Worm (Caenorhabditis elegans) whole organism, late embryonic: Measurements from ENCODE around the gene F48E8.3.

ENCODE experiments used
- C38D4.7 ChIP-seq: fragments of 200-800 bp; sonication (Bioruptor generic); optimal IDR thresholded peaks from 2 replicates; lab custom pipeline; 2018; ENCODE audit warnings: mild to moderate bottlenecking, missing genetic modification characterization, moderate library complexity, missing compliant biosample characterization
- F13H6.1 ChIP-seq: sonication (generic microtip); optimal IDR thresholded peaks from 2 replicates; lab custom pipeline; 2016; ENCODE audit warnings: missing genetic modification characterization, missing compliant biosample characterization
- K02D7.2 ChIP-seq: sonication (generic microtip); optimal IDR thresholded peaks from 2 replicates; lab custom pipeline; 2017; ENCODE audit warnings: mild to moderate bottlenecking, missing genetic modification characterization, missing compliant biosample characterization
- ceh-14 ChIP-seq: sonication (generic microtip); optimal IDR thresholded peaks from 2 replicates; lab custom pipeline; 2016; ENCODE audit warnings: missing genotype, missing genetic modification characterization, missing compliant biosample characterization
- ceh-19 ChIP-seq: fragments of 200-800 bp; sonication (Bioruptor generic); optimal IDR thresholded peaks from 2 replicates; lab custom pipeline; 2018; ENCODE audit warnings: mild to moderate bottlenecking, missing genetic modification characterization, missing compliant biosample characterization
- ceh-24 ChIP-seq: sonication (generic microtip); optimal IDR thresholded peaks from 2 replicates; lab custom pipeline; 2016; ENCODE audit warnings: mild to moderate bottlenecking, missing genetic modification characterization, missing compliant biosample characterization
- ceh-31 ChIP-seq: sonication (generic microtip); optimal IDR thresholded peaks from 2 replicates; lab custom pipeline; 2016; ENCODE audit warnings: missing genetic modification characterization, missing compliant biosample characterization
- ceh-34 ChIP-seq: sonication (generic microtip); optimal IDR thresholded peaks from 2 replicates; lab custom pipeline; 2016; ENCODE audit warnings: mild to moderate bottlenecking, missing genetic modification characterization, missing compliant biosample characterization
- ceh-48 ChIP-seq: sonication (generic microtip); optimal IDR thresholded peaks from 2 replicates; lab custom pipeline; 2016; ENCODE audit warnings: missing genetic modification characterization, inconsistent platforms, missing compliant biosample characterization
- che-1 ChIP-seq: sonication (generic microtip); optimal IDR thresholded peaks from 2 replicates; lab custom pipeline; 2016; ENCODE audit warnings: mild to moderate bottlenecking, missing genetic modification characterization, missing compliant biosample characterization
- dmd-4 ChIP-seq: sonication (generic microtip); optimal IDR thresholded peaks from 2 replicates; lab custom pipeline; 2016; ENCODE audit warnings: borderline replicate concordance, missing genetic modification characterization, missing compliant biosample characterization
- ets-4 ChIP-seq: sonication (generic microtip); optimal IDR thresholded peaks from 2 replicates; lab custom pipeline; 2016; ENCODE audit warnings: missing genetic modification characterization, missing compliant biosample characterization
- eyg-1 ChIP-seq: sonication (generic microtip); optimal IDR thresholded peaks from 2 replicates; lab custom pipeline; 2016; ENCODE audit warnings: missing genotype, missing genetic modification characterization, missing compliant biosample characterization
- gmeb-2 ChIP-seq: sonication (generic microtip); optimal IDR thresholded peaks from 2 replicates; lab custom pipeline; 2016; ENCODE audit warnings: missing genetic modification characterization, inconsistent platforms, missing compliant biosample characterization
- hlh-13 ChIP-seq: fragments of 200-800 bp; sonication (Bioruptor generic); optimal IDR thresholded peaks from 2 replicates; lab custom pipeline; 2018; ENCODE audit warnings: mild to moderate bottlenecking, missing genetic modification characterization, missing compliant biosample characterization
- hlh-15 ChIP-seq: sonication (generic microtip); optimal IDR thresholded peaks from 2 replicates; lab custom pipeline; 2016; ENCODE audit warnings: missing genetic modification characterization, missing compliant biosample characterization
- hlh-30 ChIP-seq: sonication (generic microtip); optimal IDR thresholded peaks from 2 replicates; lab custom pipeline; 2017; ENCODE audit warnings: antibody characterized with exemption, missing genetic modification characterization, missing compliant biosample characterization; ENCODE audit not compliant: insufficient read depth
- hlh-6 ChIP-seq: sonication (generic microtip); optimal IDR thresholded peaks from 2 replicates; lab custom pipeline; 2016; ENCODE audit warnings: missing genotype, missing genetic modification characterization, missing compliant biosample characterization
- madf-2 ChIP-seq: sonication (generic microtip); optimal IDR thresholded peaks from 2 replicates; lab custom pipeline; 2017; ENCODE audit warnings: missing genetic modification characterization, missing compliant biosample characterization
- mec-3 ChIP-seq: sonication (generic microtip); optimal IDR thresholded peaks from 2 replicates; lab custom pipeline; 2016; ENCODE audit warnings: borderline replicate concordance, missing genetic modification characterization, missing compliant biosample characterization
- nfya-1 ChIP-seq: sonication (generic microtip); optimal IDR thresholded peaks from 2 replicates; lab custom pipeline; 2017; ENCODE audit warnings: missing genetic modification characterization, mild to moderate bottlenecking, missing compliant biosample characterization, antibody characterized with exemption, moderate library complexity
- nhr-11 ChIP-seq: fragments of 150-350 bp; optimal IDR thresholded peaks from 2 replicates; lab custom pipeline; 2014; ENCODE audit warnings: missing biosample characterization, missing genetic modification characterization
- npax-4 ChIP-seq: sonication (generic microtip); optimal IDR thresholded peaks from 2 replicates; lab custom pipeline; 2016; ENCODE audit warnings: missing genetic modification characterization, missing compliant biosample characterization
- odd-2 ChIP-seq: sonication (generic microtip); optimal IDR thresholded peaks from 2 replicates; lab custom pipeline; 2017; ENCODE audit warnings: antibody characterized with exemption, mild to moderate bottlenecking, missing genetic modification characterization, missing compliant biosample characterization
- pat-9 ChIP-seq: fragments of 200-800 bp; sonication (Bioruptor generic); optimal IDR thresholded peaks from 2 replicates; lab custom pipeline; 2018; ENCODE audit warnings: mild to moderate bottlenecking, missing genetic modification characterization, moderate library complexity, missing compliant biosample characterization
- pax-1 ChIP-seq: fragments of 150-350 bp; optimal IDR thresholded peaks from 2 replicates; lab custom pipeline; 2014; ENCODE audit warnings: missing biosample characterization, missing genetic modification characterization
- pha-2 ChIP-seq: sonication (generic microtip); optimal IDR thresholded peaks from 2 replicates; lab custom pipeline; 2017; ENCODE audit warnings: mild to moderate bottlenecking, missing genetic modification characterization, missing compliant biosample characterization
- pha-4 ChIP-seq: fragments of 150-350 bp; optimal IDR thresholded peaks from 2 replicates; lab custom pipeline; 2018; ENCODE audit warnings: missing biosample characterization, missing genetic modification reagents, missing genetic modification characterization
- rnt-1 ChIP-seq: sonication (generic microtip); optimal IDR thresholded peaks from 2 replicates; lab custom pipeline; 2016; ENCODE audit warnings: missing genetic modification characterization, missing compliant biosample characterization
- sdc-2 ChIP-seq: sonication (generic microtip); optimal IDR thresholded peaks from 2 replicates; lab custom pipeline; 2016; ENCODE audit warnings: missing genotype, missing genetic modification characterization, missing compliant biosample characterization
- sox-2 ChIP-seq: fragments of 200-800 bp; sonication (Bioruptor generic); IDR thresholded peaks from 2 replicates; pipeline ENCODE4 v1.3.6; 2022; ENCODE audit warnings: missing genetic modification reagents, missing genetic modification characterization, missing compliant biosample characterization
- sox-4 ChIP-seq: sonication (generic microtip); optimal IDR thresholded peaks from 2 replicates; lab custom pipeline; 2017; ENCODE audit warnings: mild to moderate bottlenecking, missing genetic modification characterization, inconsistent platforms, missing compliant biosample characterization
- tbx-2 ChIP-seq: sonication (generic microtip); optimal IDR thresholded peaks from 2 replicates; lab custom pipeline; 2016; ENCODE audit warnings: missing genetic modification characterization, missing compliant biosample characterization
- unc-3 ChIP-seq, 2 experiments: fragments of 200-800 bp in 1 of 2; sonication (Bioruptor generic) in 1 of 2; sonication (generic microtip) in 1 of 2; conservative IDR thresholded peaks in 1 of 2; optimal IDR thresholded peaks in 1 of 2; 2 replicates each; pipeline versions ENCODE4 v1.3.6 to Lab custom; 2016 to 2022; ENCODE audit warnings: missing compliant biosample characterization in 2 of 2, missing genetic modification characterization in 2 of 2, missing genetic modification reagents in 1 of 2
- unc-42 ChIP-seq: sonication (generic microtip); optimal IDR thresholded peaks from 2 replicates; lab custom pipeline; 2016; ENCODE audit warnings: missing genotype, missing genetic modification characterization, missing compliant biosample characterization
- unc-55 ChIP-seq: sonication (generic microtip); optimal IDR thresholded peaks from 2 replicates; lab custom pipeline; 2017; ENCODE audit warnings: missing biosample characterization, missing genetic modification reagents, missing genetic modification characterization
- unc-86 ChIP-seq: sonication (generic microtip); optimal IDR thresholded peaks from 2 replicates; lab custom pipeline; 2016; ENCODE audit warnings: missing genetic modification characterization, missing compliant biosample characterization
- zip-5 ChIP-seq: sonication (generic microtip); optimal IDR thresholded peaks from 2 replicates; lab custom pipeline; 2016; ENCODE audit warnings: missing genetic modification characterization, missing compliant biosample characterization
- ztf-16 ChIP-seq: sonication (generic microtip); optimal IDR thresholded peaks from 2 replicates; lab custom pipeline; 2017; ENCODE audit warnings: missing genetic modification characterization, missing compliant biosample characterization

Gene F48E8.3

DNA sequence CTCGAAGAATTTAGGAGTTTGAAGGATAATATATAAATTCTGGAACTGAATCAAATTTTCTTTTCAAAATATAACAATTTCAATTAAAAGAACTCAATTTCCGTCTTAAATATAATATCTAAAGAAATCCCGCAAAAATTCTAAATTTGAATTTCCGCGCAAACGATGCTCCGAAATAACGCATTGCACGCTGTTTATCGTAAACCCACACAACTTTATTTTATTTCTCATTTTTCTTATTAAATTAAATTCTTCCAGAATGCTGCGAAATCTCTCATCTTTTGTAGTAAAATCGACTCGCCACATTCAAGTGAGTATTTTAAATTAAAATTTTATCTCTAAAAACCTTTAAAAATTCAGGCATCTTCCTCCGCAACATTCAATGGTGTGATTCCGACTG is 37.8 kb downstream of the F48E8.3 start, which contains the start of gene R02F2.9:
Gene R02F2.9 (plus strand): TSS at position 218 of the 400 bp plus-strand sequence.
- TF ChIP-seq hlh-15 (tag; lab: Kevin White, UChicago) (no peak), unc-55 (GFP tag; lab: Kevin White, UChicago) (no peak), pax-1 (no peak), che-1 (tag; lab: Kevin White, UChicago) (no peak), nfya-1 (tag; lab: Kevin White, UChicago) (peak; percentile 41), zip-5 (no peak), dmd-4 (tag; lab: Kevin White, UChicago) (no peak), unc-42 (tag; lab: Kevin White, UChicago) (peak; percentile 37), ceh-24 (tag; lab: Kevin White, UChicago) (no peak), ets-4 (tag; lab: Kevin White, UChicago) (peak; percentile 55)

- TF ChIP-seq hlh-30 (tag; lab: Kevin White, UChicago) (peak; percentile 86), sdc-2 (tag; lab: Kevin White, UChicago) (no peak), sox-2 (no peak), tbx-2 (tag; lab: Kevin White, UChicago) (peak; percentile 2), ceh-31 (tag; lab: Kevin White, UChicago) (peak; percentile 23), ceh-48 (tag; lab: Kevin White, UChicago) (peak; percentile 31), K02D7.2 (no peak)
Measured at ce11 chrIII:5499942-5500341, 38.8 kb downstream of the F48E8.3 start.

DNA sequence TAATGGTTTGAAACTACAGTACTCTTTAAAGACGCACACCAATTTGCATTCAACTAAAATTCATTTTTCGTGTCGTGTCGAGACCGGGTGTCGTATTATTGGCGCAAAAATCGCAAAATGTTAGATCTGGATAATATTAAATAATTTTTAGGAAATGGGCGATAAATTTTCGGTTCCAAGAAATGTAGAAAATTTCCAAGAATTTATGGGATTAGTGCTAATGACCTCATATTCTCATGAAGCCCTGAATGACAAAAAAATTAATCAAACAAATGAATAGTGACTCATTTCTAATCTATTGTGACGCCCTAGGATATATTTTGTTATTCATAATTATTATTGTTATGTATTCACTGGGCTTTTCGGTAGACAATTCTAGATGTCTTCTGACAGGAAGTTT is 39.6 kb downstream of the F48E8.3 start:
- TF ChIP-seq ztf-16 (tag; lab: Kevin White, UChicago) = no peak
- no peak for TF ChIP-seq F13H6.1 (tag; lab: Kevin White, UChicago)

DNA sequence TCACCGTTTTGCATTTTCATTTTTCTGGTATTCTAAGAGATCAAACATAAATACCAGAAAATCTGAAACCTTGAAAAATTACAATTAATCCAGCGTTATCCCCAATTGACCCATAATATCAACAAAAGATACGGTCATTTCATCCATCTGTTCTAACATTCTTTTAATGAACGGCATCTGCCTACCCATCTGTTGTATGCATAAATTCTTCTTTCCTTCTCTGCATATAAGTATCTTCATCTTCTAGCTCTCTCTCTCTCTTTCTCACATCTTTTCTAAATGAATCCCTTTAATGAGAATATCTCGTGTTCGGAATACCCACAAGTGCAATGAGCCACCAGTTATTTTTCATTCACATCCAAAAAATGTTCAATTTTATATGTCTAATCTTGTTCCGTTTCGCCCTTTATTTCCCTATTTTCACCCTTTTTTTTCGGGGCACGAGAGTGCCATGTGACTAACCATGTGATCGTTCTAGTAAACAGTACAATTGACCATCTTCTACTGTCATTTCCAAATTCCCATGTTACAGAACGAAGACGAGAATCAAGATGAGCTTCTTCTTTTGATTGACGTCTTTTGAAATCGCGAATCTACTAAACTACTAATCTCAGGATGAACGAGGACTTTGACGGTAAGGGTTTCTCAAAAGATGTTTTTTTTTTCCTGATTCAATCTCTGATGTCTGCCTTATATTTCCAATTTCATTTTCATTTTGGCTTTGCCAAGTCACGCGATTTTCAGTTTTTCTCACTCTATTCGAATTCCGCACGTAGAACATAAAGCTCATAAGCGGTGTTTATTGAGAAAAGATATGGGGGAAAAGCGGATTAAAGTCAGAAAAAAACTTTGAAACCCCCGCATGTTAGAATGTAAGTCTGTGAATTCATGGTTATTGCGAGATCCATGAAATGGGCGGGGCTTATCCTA is 40.4 kb downstream of the F48E8.3 start, which contains the start of gene R02F2.1:
Gene R02F2.1 (plus strand): TSS at position 528 of the 930 bp plus-strand sequence.
- TF ChIP-seq hlh-30 (tag; lab: Kevin White, UChicago) (peak; percentile 7), npax-4 (no peak)

DNA sequence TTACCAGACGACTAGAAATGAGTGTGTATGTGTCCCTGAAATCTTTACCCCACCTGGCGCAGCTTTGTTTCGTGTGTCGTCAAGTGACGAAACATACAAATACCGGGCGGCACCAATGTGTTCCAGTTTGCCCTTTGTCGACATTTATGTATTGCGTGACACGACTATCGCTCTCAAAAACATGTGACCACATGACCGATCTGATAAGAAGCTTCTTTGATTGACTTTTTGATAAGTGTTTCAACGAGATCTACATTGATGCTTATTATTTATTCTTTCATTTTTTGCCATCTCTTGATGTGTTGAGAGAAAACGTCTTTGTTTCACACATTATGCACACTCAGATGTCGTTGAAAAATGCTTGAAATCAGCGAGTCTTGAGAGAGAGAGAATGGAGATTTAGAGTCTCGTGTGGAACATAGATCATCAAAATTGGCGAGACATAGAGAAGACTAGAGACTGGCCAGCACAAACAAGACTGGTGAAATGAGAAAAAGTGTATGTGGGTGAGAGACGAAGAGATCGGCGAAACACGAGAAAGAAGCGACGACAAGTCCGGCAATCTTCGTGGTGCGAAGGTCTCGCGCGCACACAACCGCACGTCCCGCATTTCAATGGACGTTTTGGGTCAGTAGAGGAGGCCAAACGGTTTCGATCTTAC is 41.9 kb downstream of the F48E8.3 start:
- TF ChIP-seq madf-2 (tag; lab: Kevin White, UChicago) = peak; percentile 6
- no peak for TF ChIP-seq eyg-1
- no peak for TF ChIP-seq pha-4 (tag; lab: Kevin White, UChicago)
- TF ChIP-seq sox-2 = no peak
- no peak for TF ChIP-seq sox-4 (tag; lab: Kevin White, UChicago)
- TF ChIP-seq odd-2 (tag; lab: Kevin White, UChicago) = no peak
- no peak for TF ChIP-seq rnt-1 (tag; lab: Kevin White, UChicago)
- peak; percentile 12 for TF ChIP-seq F13H6.1 (tag; lab: Kevin White, UChicago)
- TF ChIP-seq unc-3 (GFP tag; conservative IDR thresholded peaks at IDR 0.05; lab: Robert Waterston, UW) = no peak
- no peak for TF ChIP-seq unc-3 (tag; optimal IDR thresholded peaks at IDR 0.05; lab: Kevin White, UChicago)
- no peak for TF ChIP-seq mec-3 (tag; lab: Kevin White, UChicago)
- TF ChIP-seq hlh-6 (tag; lab: Kevin White, UChicago) = no peak
- no peak for TF ChIP-seq nhr-11
- peak; percentile 57 for TF ChIP-seq ceh-34 (tag; lab: Kevin White, UChicago)
- TF ChIP-seq ceh-19 (GFP tag; lab: Kevin White, UChicago) = no peak
- peak; percentile 16 for TF ChIP-seq unc-42 (tag; lab: Kevin White, UChicago)
- no peak for TF ChIP-seq unc-86 (tag; lab: Kevin White, UChicago)
- no peak for TF ChIP-seq hlh-13 (GFP tag; lab: Kevin White, UChicago)
- no peak for TF ChIP-seq npax-4
- no peak for TF ChIP-seq pat-9 (tag; lab: Kevin White, UChicago)
- TF ChIP-seq C38D4.7 (GFP tag; lab: Kevin White, UChicago) = no peak
- TF ChIP-seq pax-1 = no peak
- TF ChIP-seq hlh-30 (tag; lab: Kevin White, UChicago) = peak; percentile 23
- TF ChIP-seq gmeb-2 = no peak
- no peak for TF ChIP-seq ceh-14 (tag; lab: Kevin White, UChicago)
- TF ChIP-seq unc-55 (GFP tag; lab: Kevin White, UChicago) = peak; percentile 59
- TF ChIP-seq pha-2 (tag; lab: Kevin White, UChicago) = no peak
- no peak for TF ChIP-seq K02D7.2
- TF ChIP-seq zip-5 = no peak
